Fruit fly (Drosophila melanogaster): ENCODE results near the gene CG43703.

- TF ChIP-seq CG8478 (optimal IDR thresholded peaks at IDR 0.05): no peak
- TF ChIP-seq CTCF (optimal IDR thresholded peaks at IDR 0.05): no peak
These were observed 14.0 kb downstream of the CG43703 start for dm6 chr2L:3779143-3779788.
